Fruit fly (Drosophila melanogaster): Measurements from ENCODE around the gene mtgo.

DNA sequence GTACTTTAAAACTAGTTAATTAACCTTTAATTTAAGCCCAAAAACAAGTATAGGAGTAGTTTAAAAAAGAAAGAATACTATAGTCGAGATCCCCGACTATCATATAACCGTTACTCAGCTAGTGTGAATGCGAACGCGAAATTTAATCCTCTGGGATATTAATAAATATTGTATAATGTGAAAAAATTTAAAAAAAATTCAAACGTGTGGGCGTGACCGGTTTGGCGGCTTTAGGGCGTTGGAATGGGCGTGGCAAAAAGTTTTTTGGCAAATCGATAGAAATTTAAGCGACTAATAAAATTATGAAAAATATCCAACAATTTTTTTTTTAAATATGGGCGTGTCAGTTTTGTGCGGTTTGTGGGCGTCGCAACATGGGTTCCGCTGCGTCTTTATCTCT is 134.3 kb downstream of the mtgo start:
- TF ChIP-seq Sox15 (GFP tag; optimal IDR thresholded peaks at IDR 0.05) (no peak), CG6276 (GFP tag; optimal IDR thresholded peaks at IDR 0.05) (no peak), CG1621 (tag; optimal IDR thresholded peaks at IDR 0.05) (no peak)

All from whole organism, prepupa.